Worm (Caenorhabditis elegans) whole organism, early embryonic: ENCODE results near the gene col-123.

ENCODE experiments used
- B0310.2 ChIP-seq: sonication (generic microtip); optimal IDR thresholded peaks from 2 replicates; lab custom pipeline; 2016; ENCODE audit warnings: mild to moderate bottlenecking, missing genetic modification characterization, missing compliant biosample characterization
- F13C5.2 ChIP-seq: sonication (generic microtip); optimal IDR thresholded peaks from 2 replicates; lab custom pipeline; 2017; ENCODE audit warnings: mild to moderate bottlenecking, missing genetic modification characterization, inconsistent platforms, missing compliant biosample characterization
- ama-1 ChIP-seq: fragments of 150-350 bp; optimal IDR thresholded peaks from 2 replicates; lab custom pipeline; 2014
- ceh-13 ChIP-seq: fragments of 200-800 bp; sonication (Bioruptor generic); optimal IDR thresholded peaks from 2 replicates; lab custom pipeline; 2018; ENCODE audit warnings: mild to moderate bottlenecking, missing genetic modification characterization, missing compliant biosample characterization
- ets-7 ChIP-seq: sonication (generic microtip); optimal IDR thresholded peaks from 2 replicates; lab custom pipeline; 2016; ENCODE audit warnings: missing genotype, missing genetic modification characterization, missing compliant biosample characterization
- flt-1 ChIP-seq: fragments of 200-800 bp; sonication (Bioruptor generic); IDR thresholded peaks from 2 replicates; pipeline ENCODE4 v1.3.6; 2022; ENCODE audit warnings: missing genetic modification characterization, missing compliant biosample characterization
- hmg-4 ChIP-seq: fragments of 200-800 bp; sonication (Bioruptor generic); optimal IDR thresholded peaks from 2 replicates; lab custom pipeline; 2018; ENCODE audit warnings: mild to moderate bottlenecking, missing genetic modification characterization, missing compliant biosample characterization
- pes-1 ChIP-seq: fragments of 200-800 bp; sonication (Bioruptor generic); IDR thresholded peaks from 2 replicates; pipeline ENCODE4 v1.3.6; 2022; ENCODE audit warnings: missing genetic modification reagents, missing genetic modification characterization, missing compliant biosample characterization
- sea-1 ChIP-seq: fragments of 200-800 bp; sonication (Bioruptor generic); conservative IDR thresholded peaks from 2 replicates; pipeline ENCODE4 v1.3.6; 2022; ENCODE audit warnings: missing genetic modification characterization, missing compliant biosample characterization
- tbx-11 ChIP-seq: fragments of 200-800 bp; sonication (Bioruptor generic); IDR thresholded peaks from 2 replicates; pipeline ENCODE4 v1.3.6; 2022; ENCODE audit warnings: missing genetic modification characterization, missing compliant biosample characterization

DNA sequence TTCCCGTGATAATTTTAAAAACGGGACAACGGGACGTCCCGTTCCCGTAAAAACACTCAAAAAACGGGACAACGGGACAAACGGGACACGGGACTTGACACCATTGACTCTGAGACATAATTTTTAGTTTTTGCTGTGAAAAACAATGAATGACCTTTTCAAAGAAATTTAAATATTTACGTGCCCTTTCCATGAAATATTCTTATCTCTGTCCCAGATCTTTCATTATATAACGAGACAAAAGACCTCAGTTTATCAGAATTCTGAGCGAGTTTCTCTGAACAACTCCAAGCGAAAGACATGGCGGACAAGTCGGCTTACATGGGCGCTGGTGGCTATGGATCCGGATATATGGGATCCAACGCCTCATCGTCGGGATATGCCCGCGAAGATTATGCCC, 22.0 kb downstream of the col-123 start, which contains the start of gene nspd-2:
- no peak for TF ChIP-seq ets-7 (tag; lab: Kevin White, UChicago)
- TF ChIP-seq ama-1 (lab: Kevin White, UChicago) = no peak
- TF ChIP-seq tbx-11 (GFP tag; lab: Robert Waterston, UW) = no peak
- TF ChIP-seq flt-1 (GFP tag; lab: Robert Waterston, UW) = no peak
- TF ChIP-seq ceh-13 (GFP tag; lab: Kevin White, UChicago) = no peak
- TF ChIP-seq hmg-4 (GFP tag; lab: Kevin White, UChicago) = no peak
- TF ChIP-seq F13C5.2 (tag; lab: Kevin White, UChicago) = no peak
- no peak for TF ChIP-seq pes-1 (GFP tag; lab: Robert Waterston, UW)
- TF ChIP-seq sea-1 (GFP tag; lab: Robert Waterston, UW) = no peak
- TF ChIP-seq B0310.2 (tag; lab: Kevin White, UChicago) = no peak
